Fruit fly (Drosophila melanogaster): ENCODE data around the gene Obp99a.

dm6 chr3R:29696359-29696758 lies 24.9 kb downstream of the Obp99a start:
- no peak for TF ChIP-seq Sin3A (optimal IDR thresholded peaks at IDR 0.05)
- TF ChIP-seq ttk (optimal IDR thresholded peaks at IDR 0.05), result no peak
- TF ChIP-seq h (optimal IDR thresholded peaks at IDR 0.05), result no peak
- TF ChIP-seq insv (optimal IDR thresholded peaks at IDR 0.05), result no peak

All from Kc167 (cell line).